Worm (Caenorhabditis elegans): Measurements from ENCODE around the gene Y43F8C.11.

The Y43F8C.11 gene

DNA sequence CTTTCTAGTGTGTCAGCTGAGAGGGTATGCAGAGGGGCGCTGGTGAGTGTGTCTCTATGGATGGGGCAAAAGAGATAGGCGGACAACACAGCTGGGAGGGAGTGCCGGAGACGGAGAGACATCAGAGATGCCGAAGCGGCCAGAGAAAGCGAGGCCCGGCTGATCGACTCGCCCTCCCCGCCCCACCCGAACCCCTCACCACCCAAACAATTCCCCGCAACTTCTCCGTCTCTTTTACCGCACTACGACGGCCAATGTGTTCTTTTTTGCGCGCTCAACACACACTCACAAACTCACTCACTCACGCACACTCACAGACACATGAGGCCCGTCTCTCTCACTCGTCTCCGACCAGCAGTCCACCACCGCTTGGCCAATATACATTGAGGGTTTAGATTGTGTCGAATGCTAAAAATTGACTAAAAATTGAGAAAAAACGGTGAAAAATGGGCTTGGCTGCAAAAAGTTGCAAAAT lies 47.6 kb upstream of the Y43F8C.11 start, which contains the start of gene Y43F8C.3 (continued):
- peak; percentile 19 for TF ChIP-seq lin-54 (GFP tag; optimal IDR thresholded peaks at IDR 0.05)
- TF ChIP-seq somi-1 (GFP tag; optimal IDR thresholded peaks at IDR 0.05): peak; percentile 33
- peak; percentile 66; the same call in 1 of the 2 replicates for TF ChIP-seq nfyb-1 (GFP tag; IDR thresholded peaks at IDR 0.05)
- TF ChIP-seq ztf-26 (tag; optimal IDR thresholded peaks at IDR 0.05): peak; percentile 68

DNA sequence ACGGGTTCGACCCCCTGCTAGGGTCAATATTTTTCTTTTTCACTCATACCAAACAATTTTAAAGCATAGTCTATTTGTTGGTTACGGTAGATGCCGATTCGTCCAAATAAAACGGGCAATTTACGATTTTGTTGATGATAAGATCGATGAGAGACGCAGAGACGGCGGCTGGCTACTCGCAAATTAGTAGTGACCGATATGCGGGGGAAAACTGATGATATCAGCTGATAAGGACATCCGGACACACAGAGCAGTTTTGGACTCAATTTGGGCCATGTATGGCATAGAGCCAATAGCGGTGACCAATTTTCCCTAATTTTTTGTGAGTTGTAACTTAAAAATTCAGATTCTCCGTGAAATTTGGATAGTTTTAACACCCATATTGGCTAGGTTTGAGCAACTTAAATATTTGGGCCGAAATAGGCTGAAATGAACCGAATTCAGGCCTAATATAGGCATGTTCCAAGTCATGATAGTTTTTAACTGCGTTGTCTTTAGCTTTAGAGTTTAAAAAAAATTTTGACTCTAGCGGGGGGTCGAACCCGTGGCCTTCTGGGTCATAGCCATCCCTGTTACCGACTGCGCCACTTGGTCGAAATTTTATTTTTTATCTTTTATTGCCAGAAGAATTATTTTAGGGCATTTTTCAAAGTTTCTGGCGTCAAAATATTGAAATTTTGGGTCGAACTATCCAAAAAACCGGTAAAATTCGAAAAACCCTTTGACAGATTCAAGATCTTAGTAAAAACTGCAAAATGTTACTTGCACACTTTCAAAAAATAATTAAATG lies 46.3 kb upstream of the Y43F8C.11 start:
- TF ChIP-seq T26A5.8 (tag; optimal IDR thresholded peaks at IDR 0.05) (no peak), rpc-1 (optimal IDR thresholded peaks at IDR 0.05) (peak; percentile 24), rpc-1 (tag; optimal IDR thresholded peaks at IDR 0.05) (peak; percentile 58)

DNA sequence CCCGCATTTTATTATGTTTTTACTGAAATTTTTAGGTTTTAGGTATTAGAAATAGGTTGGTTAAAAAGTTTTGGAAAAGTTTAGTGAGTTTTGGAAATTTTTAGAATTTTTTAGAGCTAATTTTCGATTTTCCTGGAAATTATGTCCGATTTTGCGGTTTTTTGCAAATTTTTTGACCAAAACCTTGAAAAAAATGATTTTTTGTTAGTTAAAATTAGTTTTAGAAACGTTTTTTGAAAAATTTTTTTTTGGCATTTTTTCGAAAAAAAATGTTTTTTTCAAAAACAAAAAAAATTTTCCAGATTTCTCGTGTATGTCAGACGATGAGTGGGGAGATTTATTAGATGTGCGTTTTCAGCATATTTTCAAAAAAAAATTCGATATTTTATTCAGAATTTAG lies 45.3 kb upstream of the Y43F8C.11 start, which contains the start of gene dyf-19:
Gene dyf-19, plus strand, starts transcription at position 301 of the 400 bp plus-strand sequence.
- TF ChIP-seq F23B12.7 (tag; optimal IDR thresholded peaks at IDR 0.05; ENCODE audit: insufficient read depth): no peak
- no peak for TF ChIP-seq B0261.1 (tag; optimal IDR thresholded peaks at IDR 0.05)
- TF ChIP-seq mcd-1 (GFP tag; IDR thresholded peaks at IDR 0.05): no peak
- TF ChIP-seq hsf-1 (GFP tag; IDR thresholded peaks at IDR 0.05): no peak
- TF ChIP-seq madf-6 (GFP tag; IDR thresholded peaks at IDR 0.05): no peak
- no peak for TF ChIP-seq unc-62 (GFP tag; optimal IDR thresholded peaks at IDR 0.05)
- TF ChIP-seq cebp-1 (GFP tag; IDR thresholded peaks at IDR 0.05): no peak
- no peak for TF ChIP-seq cebp-1 (tag; optimal IDR thresholded peaks at IDR 0.05)
- no peak for TF ChIP-seq tbp1 (GFP tag; optimal IDR thresholded peaks at IDR 0.05)

DNA sequence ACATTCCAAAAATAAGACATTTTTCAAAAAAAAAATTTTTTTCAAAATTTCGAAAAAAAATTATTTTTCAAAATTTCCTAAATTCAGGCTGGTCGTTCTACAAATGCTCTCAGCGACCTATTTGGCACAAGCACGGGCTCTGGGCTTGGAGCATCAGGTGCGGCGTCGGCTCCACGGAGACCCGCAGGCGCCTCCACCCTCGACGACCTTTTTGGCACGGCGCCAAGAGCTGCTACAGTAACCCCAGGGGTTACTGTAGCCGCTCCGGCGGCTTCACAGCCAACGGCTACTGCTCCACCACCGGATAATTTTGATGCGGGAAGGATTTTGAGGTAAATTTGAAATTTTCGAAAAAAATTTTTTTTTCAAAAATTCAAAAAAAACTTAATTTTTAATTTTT lies 44.3 kb upstream of the Y43F8C.11 start:
- TF ChIP-seq ceh-100 (GFP tag; IDR thresholded peaks at IDR 0.05) (no peak), zfh-2 (GFP tag; conservative IDR thresholded peaks at IDR 0.05) (peak; percentile 82), egrh-3 (GFP tag; IDR thresholded peaks at IDR 0.05) (peak; percentile 77; the same call in 1 of the 2 replicates)

DNA sequence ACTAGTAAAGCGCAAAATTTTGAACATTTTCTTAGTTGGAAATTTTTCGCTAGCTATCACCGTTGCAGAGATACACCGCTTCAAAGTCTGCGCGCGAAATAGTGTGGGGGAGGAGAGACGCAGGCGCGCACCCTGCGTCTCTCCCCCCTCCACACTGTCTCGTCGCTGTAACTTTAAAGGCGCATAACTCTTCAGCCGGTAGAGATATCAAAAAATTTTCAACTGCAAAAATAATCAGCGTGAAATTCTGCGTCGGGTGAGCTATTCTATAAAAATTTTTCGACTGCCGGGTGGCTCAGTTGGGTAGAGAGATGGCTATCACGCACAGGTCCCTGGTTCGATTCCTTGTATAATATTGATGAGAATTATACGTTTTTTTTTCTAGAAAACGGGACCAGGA lies 40.5 kb upstream of the Y43F8C.11 start:
- 0 out of 2 replicates have a peak, but pooled peaks have one; percentile 3 for TF ChIP-seq F39B2.1 (GFP tag; IDR thresholded peaks at IDR 0.05)
- TF ChIP-seq C17E4.6 (GFP tag; IDR thresholded peaks at IDR 0.05): 0 out of 2 replicates have a peak, but pooled peaks have one; percentile 23
- 0 out of 2 replicates have a peak, but pooled peaks have one; percentile 24 for TF ChIP-seq D2030.7 (GFP tag; IDR thresholded peaks at IDR 0.05)
- TF ChIP-seq zfh-2 (GFP tag; conservative IDR thresholded peaks at IDR 0.05): peak; percentile 75
- TF ChIP-seq attf-3 (GFP tag; conservative IDR thresholded peaks at IDR 0.05): no peak
- no peak for TF ChIP-seq bed-1 (GFP tag; IDR thresholded peaks at IDR 0.05)
- TF ChIP-seq hmg-1.2 (GFP tag; IDR thresholded peaks at IDR 0.05): peak; percentile 96
- no peak for TF ChIP-seq K11D2.4 (GFP tag; IDR thresholded peaks at IDR 0.05)
- no peak for TF ChIP-seq hrde-1 (tag; optimal IDR thresholded peaks at IDR 0.05; ENCODE audit: borderline replicate concordance)
- no peak for TF ChIP-seq B0261.1 (tag; optimal IDR thresholded peaks at IDR 0.05)
- TF ChIP-seq nfya-2 (GFP tag; IDR thresholded peaks at IDR 0.05): 0 out of 2 replicates have a peak, but pooled peaks have one; percentile 58
- TF ChIP-seq ztf-28 (GFP tag; IDR thresholded peaks at IDR 0.05): 0 out of 2 replicates have a peak, but pooled peaks have one; percentile 44
- TF ChIP-seq aptf-2 (GFP tag; conservative IDR thresholded peaks at IDR 0.05): no peak
- no peak for TF ChIP-seq ekl-4 (GFP tag; IDR thresholded peaks at IDR 0.05)
- no peak for TF ChIP-seq bed-2 (GFP tag; IDR thresholded peaks at IDR 0.05)
- TF ChIP-seq ceh-79 (tag; optimal IDR thresholded peaks at IDR 0.05): no peak
- TF ChIP-seq sptf-2 (GFP tag; optimal IDR thresholded peaks at IDR 0.05): no peak
- 0 out of 2 replicates have a peak, but pooled peaks have one; percentile 50 for TF ChIP-seq let-526 (GFP tag; IDR thresholded peaks at IDR 0.05)
- no peak for TF ChIP-seq gei-17 (GFP tag; optimal IDR thresholded peaks at IDR 0.05)
- no peak for TF ChIP-seq ama-1 (optimal IDR thresholded peaks at IDR 0.05)
- TF ChIP-seq ama-1 (GFP tag; optimal IDR thresholded peaks at IDR 0.05): no peak
- 0 out of 2 replicates have a peak, but pooled peaks have one; percentile 72 for TF ChIP-seq aptf-3 (GFP tag; IDR thresholded peaks at IDR 0.05)
- no peak for TF ChIP-seq B0019.2 (GFP tag; conservative IDR thresholded peaks at IDR 0.05)
- TF ChIP-seq snpc-1.1 (tag; optimal IDR thresholded peaks at IDR 0.05; ENCODE audit: insufficient read depth): no peak
